Worm (Caenorhabditis elegans): ENCODE results near the gene col-72.

Gene col-72

DNA sequence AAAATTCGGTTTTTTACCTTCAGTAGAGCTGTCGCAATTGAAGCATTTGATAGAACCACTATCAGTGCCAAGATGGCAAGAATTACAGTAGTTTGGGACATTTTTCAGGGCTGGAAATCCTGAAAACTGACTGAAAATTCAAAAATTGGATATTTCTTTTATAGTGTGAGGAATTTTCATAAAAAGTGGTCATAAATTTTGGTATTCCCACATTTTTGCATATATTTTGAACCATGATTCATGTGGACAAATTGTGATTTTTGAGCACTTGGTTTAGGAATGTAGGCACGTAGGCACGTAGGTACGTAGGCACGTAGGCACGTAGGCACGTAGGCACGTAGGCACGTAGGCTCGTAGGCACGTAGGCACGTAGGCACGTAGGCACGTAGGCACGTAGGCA lies 11.8 kb downstream of the col-72 start, which contains the start of gene Y49F6B.19:
TSS of gene Y49F6B.19 (minus strand) at position 101 of the 400 bp plus-strand sequence.
- TF ChIP-seq tra-1 (GFP tag; IDR thresholded peaks at IDR 0.05): 0 out of 2 replicates have a peak, but pooled peaks have one; percentile 19
- no peak for TF ChIP-seq nhr-111 (GFP tag; optimal IDR thresholded peaks at IDR 0.05)
- TF ChIP-seq ZK337.2 (GFP tag; IDR thresholded peaks at IDR 0.05): no peak
- TF ChIP-seq egl-27 (tag; optimal IDR thresholded peaks at IDR 0.05): no peak

DNA sequence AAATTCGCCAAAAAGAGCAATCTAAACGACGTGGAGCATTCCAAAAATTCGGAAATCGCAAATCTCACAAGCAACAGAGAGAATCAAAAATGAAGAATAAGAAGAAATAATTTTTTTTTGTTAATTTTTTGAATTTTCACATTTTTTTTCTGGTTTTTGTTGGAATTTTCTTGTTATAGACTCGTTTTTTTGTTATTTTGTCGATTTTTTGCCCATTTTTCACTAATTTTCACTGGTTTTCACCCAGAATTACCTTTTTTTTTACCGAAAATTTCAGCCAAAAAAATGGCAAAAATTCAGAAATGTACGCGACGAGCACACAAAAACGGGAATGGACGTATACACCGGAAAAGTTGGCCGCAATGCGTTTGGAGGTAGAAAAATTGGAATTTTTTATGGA lies 19.3 kb downstream of the col-72 start, which contains the start of gene cyh-1:
TSS of gene cyh-1 (plus strand) at position 301 of the 400 bp plus-strand sequence.
- TF ChIP-seq lin-38 (GFP tag; IDR thresholded peaks at IDR 0.05) (0 out of 2 replicates have a peak, but pooled peaks have one; percentile 15), aly-2 (tag; optimal IDR thresholded peaks at IDR 0.05) (no peak)

DNA sequence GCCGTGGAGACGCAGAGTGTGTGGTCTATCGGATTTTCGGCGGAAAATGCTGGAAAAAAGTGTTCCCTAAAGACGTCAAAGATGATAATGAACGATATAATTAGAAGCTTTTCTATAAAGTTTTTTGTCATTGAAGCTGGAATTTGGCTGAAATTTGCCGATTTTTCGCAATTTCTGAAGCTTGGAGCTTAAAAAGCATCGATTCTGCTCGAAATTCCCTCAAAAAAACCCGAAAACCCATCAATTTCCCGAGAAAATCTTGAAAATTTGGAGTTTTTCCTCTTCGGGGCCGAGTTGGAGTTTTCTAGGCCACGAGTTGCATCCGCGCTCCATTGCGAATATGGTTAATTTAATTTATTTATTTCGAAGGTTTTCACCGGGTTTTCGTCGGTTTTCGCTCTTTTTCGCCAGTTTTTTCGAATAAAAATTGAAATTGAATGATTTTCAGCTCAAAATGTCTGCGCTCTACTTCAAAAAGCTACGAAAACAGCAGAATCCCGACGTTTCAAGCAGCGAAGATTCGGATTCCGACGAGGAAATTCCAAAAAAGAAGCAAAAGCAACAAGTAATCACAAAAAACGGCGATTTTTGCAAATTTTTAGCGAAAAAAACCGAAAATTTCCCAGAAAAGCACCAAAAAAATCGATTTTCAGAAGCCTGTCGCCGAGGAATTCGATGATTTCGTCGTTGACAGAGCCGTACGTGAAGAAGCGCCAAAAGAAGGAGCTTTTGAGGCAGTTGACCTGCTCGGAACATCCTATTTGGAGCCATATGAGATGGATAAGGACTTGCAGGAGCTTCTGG lies 21.3 kb downstream of the col-72 start, which contains the start of the genes col-71 and Y49F6B.2:
TSS of gene col-71 (minus strand) at position 51 of the 804 bp plus-strand sequence.
TSS of gene Y49F6B.2 (plus strand) at position 449 of the 804 bp plus-strand sequence.
- TF ChIP-seq dmd-6 (GFP tag; IDR thresholded peaks at IDR 0.05) (peak; percentile 45), cey-2 (tag; optimal IDR thresholded peaks at IDR 0.05; ENCODE audit: borderline replicate concordance, insufficient read depth) (no peak), unc-130 (GFP tag; optimal IDR thresholded peaks at IDR 0.05) (peak; percentile 91), lsy-2 (tag; optimal IDR thresholded peaks at IDR 0.05) (peak in 1 of 2 experiments; percentile 85), hlh-11 (tag; optimal IDR thresholded peaks at IDR 0.05) (peak; percentile 15), nhr-6 (tag; optimal IDR thresholded peaks at IDR 0.05) (peak; percentile 45), gei-8 (GFP tag; optimal IDR thresholded peaks at IDR 0.05) (no peak), madf-9 (GFP tag; conservative IDR thresholded peaks at IDR 0.05) (peak; percentile 43; the same call in 1 of the 2 replicates), ces-1 (GFP tag; optimal IDR thresholded peaks at IDR 0.05) (peak; percentile 95), skn-1 (tag; optimal IDR thresholded peaks at IDR 0.05) (no peak), php-3 (GFP tag; IDR thresholded peaks at IDR 0.05) (0 out of 2 replicates have a peak, but pooled peaks have one; percentile 30), hmg-1.1 (GFP tag; IDR thresholded peaks at IDR 0.05) (0 out of 2 replicates have a peak, but pooled peaks have one; percentile 36), hif-1 (tag; optimal IDR thresholded peaks at IDR 0.05) (peak in 1 of 2 experiments; percentile 86), lin-15B (tag; optimal IDR thresholded peaks at IDR 0.05) (peak; percentile 40), unc-62 (GFP tag; optimal IDR thresholded peaks at IDR 0.05 in 1 of 2) (peak in 1 of 2 experiments; percentile 97), unc-62 (tag; optimal IDR thresholded peaks at IDR 0.05) (no peak), lin-1 (GFP tag; IDR thresholded peaks at IDR 0.05) (no peak), ctbp-1 (GFP tag; IDR thresholded peaks at IDR 0.05) (0 out of 2 replicates have a peak, but pooled peaks have one; percentile 49), daf-16 (GFP tag; optimal IDR thresholded peaks at IDR 0.05) (no peak), daf-16 (tag; optimal IDR thresholded peaks at IDR 0.05) (peak; percentile 12), dmd-9 (GFP tag; IDR thresholded peaks at IDR 0.05) (peak; percentile 64; the same call in 1 of the 2 replicates), duxl-1 (tag; optimal IDR thresholded peaks at IDR 0.05; ENCODE audit: poor library complexity) (peak; percentile 67), D1046.2 (GFP tag; IDR thresholded peaks at IDR 0.05) (0 out of 2 replicates have a peak, but pooled peaks have one; percentile 52), lin-13 (GFP tag; optimal IDR thresholded peaks at IDR 0.05) (peak; percentile 70), fkh-10 (GFP tag; optimal IDR thresholded peaks at IDR 0.05) (peak; percentile 66), lin-38 (GFP tag; IDR thresholded peaks at IDR 0.05) (peak; percentile 98), dpl-1 (GFP tag; optimal IDR thresholded peaks at IDR 0.05) (peak; percentile 70), ZK546.5 (tag; optimal IDR thresholded peaks at IDR 0.05) (no peak), Y48G9A.11 (GFP tag; IDR thresholded peaks at IDR 0.05) (peak; percentile 85), nhr-77 (tag; optimal IDR thresholded peaks at IDR 0.05) (peak; percentile 4), daf-8 (GFP tag; IDR thresholded peaks at IDR 0.05) (no peak), nhr-41 (GFP tag; IDR thresholded peaks at IDR 0.05) (no peak), arid-1 (GFP tag; conservative IDR thresholded peaks at IDR 0.05) (0 out of 2 replicates have a peak, but pooled peaks have one; percentile 7), ZK337.2 (GFP tag; IDR thresholded peaks at IDR 0.05) (peak; percentile 72), dve-1 (tag; optimal IDR thresholded peaks at IDR 0.05; ENCODE audit: insufficient read depth) (peak; percentile 66), ceh-44 (GFP tag; IDR thresholded peaks at IDR 0.05) (peak; percentile 48; the same call in 1 of the 2 replicates), vab-7 (GFP tag; IDR thresholded peaks at IDR 0.05) (no peak), F37D6.2 (tag; optimal IDR thresholded peaks at IDR 0.05) (peak; percentile 65), rbr-2 (tag; optimal IDR thresholded peaks at IDR 0.05) (peak; percentile 78), nhr-48 (tag; optimal IDR thresholded peaks at IDR 0.05) (no peak)

All from whole organism, L4 larva.